Worm (Caenorhabditis elegans) whole organism, L4 larva: Measurements from ENCODE around the gene F54F2.9.

ENCODE experiments used
- D1046.2 ChIP-seq: fragments of 200-800 bp; sonication (Bioruptor generic); IDR thresholded peaks from 2 replicates; pipeline ENCODE4 v1.3.6; 2022; ENCODE audit warnings: missing genetic modification characterization, missing compliant biosample characterization
- F10B5.3 ChIP-seq: sonication (generic microtip); optimal IDR thresholded peaks from 2 replicates; lab custom pipeline; 2016; ENCODE audit warnings: mild to moderate bottlenecking, missing genetic modification characterization, missing compliant biosample characterization
- F37D6.2 ChIP-seq: sonication (generic microtip); optimal IDR thresholded peaks from 2 replicates; lab custom pipeline; 2016; ENCODE audit warnings: mild to moderate bottlenecking, missing genetic modification characterization, missing compliant biosample characterization
- F44E2.7 ChIP-seq: fragments of 200-800 bp; sonication (Bioruptor generic); IDR thresholded peaks from 2 replicates; pipeline ENCODE4 v2.1.2; 2022; ENCODE audit warnings: missing genetic modification characterization, missing compliant biosample characterization
- F49E8.2 ChIP-seq: sonication (generic microtip); optimal IDR thresholded peaks from 2 replicates; lab custom pipeline; 2016; ENCODE audit warnings: missing compliant biosample characterization, mild to moderate bottlenecking, missing genetic modification characterization, borderline replicate concordance
- T20F7.1 ChIP-seq: fragments of 200-800 bp; sonication (Bioruptor generic); optimal IDR thresholded peaks from 2 replicates; lab custom pipeline; 2018; ENCODE audit warnings: mild to moderate bottlenecking, missing genetic modification characterization, missing compliant biosample characterization
- Y105C5A.15 ChIP-seq: fragments of 200-800 bp; sonication (Bioruptor generic); IDR thresholded peaks from 2 replicates; pipeline ENCODE4 v1.3.6; 2022; ENCODE audit warnings: missing genetic modification characterization, missing compliant biosample characterization
- Y48G9A.11 ChIP-seq: fragments of 200-800 bp; sonication (Bioruptor generic); IDR thresholded peaks from 2 replicates; pipeline ENCODE4 v1.3.6; 2022; ENCODE audit warnings: missing genetic modification reagents, missing genetic modification characterization, missing compliant biosample characterization
- ZK337.2 ChIP-seq: fragments of 200-800 bp; sonication (Bioruptor generic); IDR thresholded peaks from 2 replicates; pipeline ENCODE4 v1.3.6; 2022; ENCODE audit warnings: missing genetic modification reagents, missing genetic modification characterization, missing compliant biosample characterization
- ZK546.5 ChIP-seq, 2 experiments: sonication (generic microtip); optimal IDR thresholded peaks; 2 replicates each; lab custom pipeline; 2017; ENCODE audit warnings: missing biosample characterization in 2 of 2, missing genetic modification characterization in 2 of 2
- aha-1 ChIP-seq: fragments of 150-350 bp; peaks from one replicate; lab custom pipeline; 2014; ENCODE audit warnings: missing biosample characterization, missing genetic modification characterization
- ama-1 ChIP-seq: fragments of 150-350 bp; optimal IDR thresholded peaks from 2 replicates; lab custom pipeline; 2014; ENCODE audit warnings: inconsistent platforms, mixed read lengths
- ceh-32 ChIP-seq: sonication (generic microtip); optimal IDR thresholded peaks from 2 replicates; lab custom pipeline; 2016; ENCODE audit warnings: mild to moderate bottlenecking, missing genetic modification characterization, missing compliant biosample characterization; ENCODE audit not compliant: poor library complexity
- ceh-62 ChIP-seq: sonication (generic microtip); optimal IDR thresholded peaks from 2 replicates; lab custom pipeline; 2017; ENCODE audit warnings: missing biosample characterization, missing genetic modification characterization
- ceh-82 ChIP-seq: sonication (generic microtip); optimal IDR thresholded peaks from 2 replicates; lab custom pipeline; 2017; ENCODE audit warnings: missing biosample characterization, missing genetic modification characterization
- cey-2 ChIP-seq: sonication (generic microtip); optimal IDR thresholded peaks from 3 replicates; lab custom pipeline; 2017; ENCODE audit warnings: missing genetic modification characterization, mild to moderate bottlenecking, missing compliant biosample characterization, antibody characterized with exemption, borderline replicate concordance; ENCODE audit not compliant: insufficient read depth
- daf-19 ChIP-seq: fragments of 200-800 bp; sonication (Bioruptor generic); conservative IDR thresholded peaks from 2 replicates; pipeline ENCODE4 v1.3.6; 2022; ENCODE audit warnings: missing genetic modification characterization, missing compliant biosample characterization
- egl-27 ChIP-seq: sonication (generic microtip); optimal IDR thresholded peaks from 3 replicates; lab custom pipeline; 2017; ENCODE audit warnings: missing biosample characterization, missing genetic modification reagents, missing genetic modification characterization
- fkh-10 ChIP-seq: fragments of 150-350 bp; optimal IDR thresholded peaks from 2 replicates; lab custom pipeline; 2014; ENCODE audit warnings: missing biosample characterization, missing genetic modification reagents, missing genetic modification characterization
- gei-8 ChIP-seq: fragments of 200-800 bp; sonication (Bioruptor generic); optimal IDR thresholded peaks from 2 replicates; lab custom pipeline; 2018; ENCODE audit warnings: mild to moderate bottlenecking, missing genetic modification characterization, missing compliant biosample characterization
- hif-1 ChIP-seq, 2 experiments: sonication (generic microtip); optimal IDR thresholded peaks; 2 replicates each; lab custom pipeline; 2016 to 2017; ENCODE audit warnings: missing compliant biosample characterization in 2 of 2, missing genetic modification characterization in 2 of 2, missing genetic modification reagents in 2 of 2, missing genotype in 2 of 2, mild to moderate bottlenecking in 1 of 2
- hmg-1.1 ChIP-seq: fragments of 200-800 bp; sonication (Bioruptor generic); IDR thresholded peaks from 2 replicates; pipeline ENCODE4 v1.3.6; 2022; ENCODE audit warnings: missing genetic modification reagents, missing genetic modification characterization, missing compliant biosample characterization
- lin-1 ChIP-seq: fragments of 200-800 bp; sonication (Bioruptor generic); IDR thresholded peaks from 2 replicates; pipeline ENCODE4 v1.3.6; 2022; ENCODE audit warnings: missing genetic modification reagents, missing genetic modification characterization, missing compliant biosample characterization
- lin-39 ChIP-seq: fragments of 150-350 bp; optimal IDR thresholded peaks from 2 replicates; lab custom pipeline; 2014; ENCODE audit warnings: missing biosample characterization, missing genetic modification reagents, missing genetic modification characterization
- lsy-2 ChIP-seq, 2 experiments: fragments of 150-350 bp in 1 of 2; sonication (generic microtip) in 1 of 2; optimal IDR thresholded peaks; 2 replicates each; lab custom pipeline; 2014 to 2017; ENCODE audit warnings: missing biosample characterization in 2 of 2, missing genetic modification characterization in 2 of 2
- madf-5 ChIP-seq, 2 experiments: fragments of 200-800 bp; sonication (Bioruptor generic); IDR thresholded peaks; 2 replicates each; pipeline ENCODE4 v1.3.6; 2022; ENCODE audit warnings: missing compliant biosample characterization in 2 of 2, missing genetic modification characterization in 2 of 2
- mep-1 ChIP-seq: fragments of 150-350 bp; sonication (generic microtip); optimal IDR thresholded peaks from 3 replicates; lab custom pipeline; 2014; ENCODE audit warnings: missing biosample characterization, missing genetic modification characterization
- mxl-3 ChIP-seq: fragments of 200-800 bp; sonication (Bioruptor generic); optimal IDR thresholded peaks from 2 replicates; lab custom pipeline; 2018; ENCODE audit warnings: mild to moderate bottlenecking, missing genetic modification characterization, missing compliant biosample characterization
- nhr-10 ChIP-seq: fragments of 150-350 bp; optimal IDR thresholded peaks from 2 replicates; lab custom pipeline; 2014; ENCODE audit warnings: missing biosample characterization, missing genetic modification characterization
- nhr-111 ChIP-seq: fragments of 200-800 bp; sonication (Bioruptor generic); optimal IDR thresholded peaks from 2 replicates; lab custom pipeline; 2018; ENCODE audit warnings: mild to moderate bottlenecking, missing genetic modification characterization, missing compliant biosample characterization
- nhr-237 ChIP-seq: sonication (generic microtip); optimal IDR thresholded peaks from 2 replicates; lab custom pipeline; 2017; ENCODE audit warnings: missing biosample characterization, missing genetic modification characterization
- nhr-25 ChIP-seq: sonication (generic microtip); optimal IDR thresholded peaks from 2 replicates; lab custom pipeline; 2017; ENCODE audit warnings: missing genetic modification characterization, mild to moderate bottlenecking, missing compliant biosample characterization, antibody characterized with exemption, moderate library complexity, borderline replicate concordance; ENCODE audit not compliant: insufficient read depth
- nhr-28 ChIP-seq: fragments of 150-350 bp; optimal IDR thresholded peaks from 2 replicates; lab custom pipeline; 2014; ENCODE audit warnings: missing biosample characterization, missing genetic modification characterization
- nhr-42 ChIP-seq: fragments of 200-800 bp; sonication (Bioruptor generic); IDR thresholded peaks from 2 replicates; pipeline ENCODE4 v1.3.6; 2022; ENCODE audit warnings: missing genetic modification characterization, missing compliant biosample characterization
- nhr-48 ChIP-seq: sonication (generic microtip); optimal IDR thresholded peaks from 2 replicates; lab custom pipeline; 2016; ENCODE audit warnings: mild to moderate bottlenecking, missing genetic modification characterization, missing compliant biosample characterization
- php-3 ChIP-seq: fragments of 200-800 bp; sonication (Bioruptor generic); IDR thresholded peaks from 2 replicates; pipeline ENCODE4 v1.3.6; 2022; ENCODE audit warnings: missing genetic modification reagents, missing genetic modification characterization, missing compliant biosample characterization
- rbr-2 ChIP-seq: sonication (generic microtip); optimal IDR thresholded peaks from 2 replicates; lab custom pipeline; 2016; ENCODE audit warnings: missing genotype, missing genetic modification characterization, missing compliant biosample characterization
- set-16 ChIP-seq: fragments of 200-800 bp; sonication (Bioruptor generic); IDR thresholded peaks from 2 replicates; pipeline ENCODE4 v1.3.6; 2022; ENCODE audit warnings: missing genetic modification reagents, missing genetic modification characterization, missing compliant biosample characterization
- snpc-1.2 ChIP-seq: fragments of 200-800 bp; sonication (Bioruptor generic); IDR thresholded peaks from 2 replicates; pipeline ENCODE4 v1.3.6; 2022; ENCODE audit warnings: missing genetic modification reagents, missing genetic modification characterization, missing compliant biosample characterization
- snpc-4 ChIP-seq: fragments of 150-350 bp; optimal IDR thresholded peaks from 2 replicates; lab custom pipeline; 2014; ENCODE audit warnings: missing biosample characterization, missing genetic modification characterization
- tag-97 ChIP-seq: fragments of 200-800 bp; sonication (Bioruptor generic); IDR thresholded peaks from 2 replicates; pipeline ENCODE4 v1.3.6; 2022; ENCODE audit warnings: missing genetic modification characterization, missing compliant biosample characterization
- tra-1 ChIP-seq: fragments of 200-800 bp; sonication (Bioruptor generic); IDR thresholded peaks from 2 replicates; pipeline ENCODE4 v1.3.6; 2022; ENCODE audit warnings: missing genetic modification reagents, missing genetic modification characterization, missing compliant biosample characterization
- unc-62 ChIP-seq, 3 experiments: fragments of 150-350 bp in 1 of 3; sonication (generic microtip); optimal IDR thresholded peaks in 2 of 3; peaks in 1 of 3; 1 replicate in 1 of 3; 2 replicates in 2 of 3; lab custom pipeline; 2014 to 2017; ENCODE audit warnings: missing biosample characterization in 3 of 3, missing genetic modification characterization in 3 of 3, missing genetic modification reagents in 3 of 3, missing genotype in 1 of 3
- vab-7 ChIP-seq: fragments of 200-800 bp; sonication (Bioruptor generic); IDR thresholded peaks from 2 replicates; pipeline ENCODE4 v1.3.6; 2022; ENCODE audit warnings: missing genetic modification reagents, missing genetic modification characterization, missing compliant biosample characterization
- ztf-7 ChIP-seq: fragments of 150-350 bp; optimal IDR thresholded peaks from 2 replicates; lab custom pipeline; 2014; ENCODE audit warnings: missing biosample characterization, missing genetic modification characterization

Gene F54F2.9

DNA sequence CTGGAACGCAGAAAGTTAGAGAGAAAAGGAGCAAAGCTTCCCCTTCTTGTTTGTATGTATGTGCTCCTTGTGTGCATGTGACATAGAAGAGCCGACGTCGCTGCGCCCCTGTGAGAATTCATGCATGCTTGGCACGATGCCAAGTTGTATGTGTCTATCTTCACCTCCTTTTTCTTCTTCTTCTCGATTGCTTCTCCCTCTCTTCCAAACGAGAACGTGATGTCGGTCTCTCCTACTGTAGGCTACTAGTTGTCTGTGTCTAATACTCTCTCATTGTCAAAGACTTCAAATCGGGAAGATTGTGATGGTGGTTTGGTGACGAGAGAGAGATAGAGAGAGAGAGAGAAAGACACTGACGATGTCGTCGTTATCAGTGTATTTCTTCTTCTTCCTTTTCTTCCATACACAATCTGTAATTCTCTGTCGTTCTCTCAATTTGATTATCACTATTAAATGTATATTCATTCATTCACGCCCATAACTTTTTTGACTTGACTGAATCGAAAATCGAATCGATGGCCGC, 29.8 kb downstream of the F54F2.9 start (continued):
- TF ChIP-seq php-3 (GFP tag; lab: Robert Waterston, UW), result peak; percentile 73
- TF ChIP-seq ama-1, result peak; percentile 37
- peak; percentile 93 for TF ChIP-seq mxl-3 (GFP tag; lab: Kevin White, UChicago)
- TF ChIP-seq F37D6.2 (tag; lab: Kevin White, UChicago), result peak; percentile 80
- TF ChIP-seq F10B5.3 (tag; lab: Kevin White, UChicago), result peak; percentile 23
- TF ChIP-seq F49E8.2 (tag; lab: Kevin White, UChicago), result no peak
- TF ChIP-seq gei-8 (GFP tag; lab: Kevin White, UChicago), result peak; percentile 72
- peak; percentile 53 for TF ChIP-seq cey-2 (tag; lab: Kevin White, UChicago)
- 0 out of 2 replicates have a peak, but pooled peaks have one; percentile 41 for TF ChIP-seq ZK337.2 (GFP tag; lab: Robert Waterston, UW)
- TF ChIP-seq nhr-10 (tag; lab: Kevin White, UChicago), result peak; percentile 81
- peak; percentile 72 for TF ChIP-seq T20F7.1 (GFP tag; lab: Kevin White, UChicago)
- TF ChIP-seq aha-1 (tag; lab: Kevin White, UChicago), result peak; percentile 74
- no peak for TF ChIP-seq nhr-111 (GFP tag; lab: Kevin White, UChicago)
- TF ChIP-seq nhr-25 (tag; lab: Kevin White, UChicago), result peak; percentile 8
- no peak for TF ChIP-seq D1046.2 (GFP tag; lab: Robert Waterston, UW)
- no peak for TF ChIP-seq snpc-4 (tag; lab: Kevin White, UChicago)
- TF ChIP-seq snpc-1.2 (GFP tag; lab: Robert Waterston, UW), result no peak
- TF ChIP-seq ZK546.5 (tag; optimal IDR thresholded peaks at IDR 0.05; lab: Kevin White, UChicago), result peak in 1 of 2 experiments; percentile 21
- no peak for TF ChIP-seq ceh-32 (tag; lab: Kevin White, UChicago)
- TF ChIP-seq ztf-7 (tag; lab: Kevin White, UChicago), result peak; percentile 35
- TF ChIP-seq vab-7 (GFP tag; lab: Robert Waterston, UW), result no peak
- peak; percentile 70 for TF ChIP-seq lin-1 (GFP tag; lab: Robert Waterston, UW)
- TF ChIP-seq nhr-42 (GFP tag; lab: Robert Waterston, UW), result no peak
- TF ChIP-seq Y48G9A.11 (GFP tag; lab: Robert Waterston, UW), result no peak

DNA sequence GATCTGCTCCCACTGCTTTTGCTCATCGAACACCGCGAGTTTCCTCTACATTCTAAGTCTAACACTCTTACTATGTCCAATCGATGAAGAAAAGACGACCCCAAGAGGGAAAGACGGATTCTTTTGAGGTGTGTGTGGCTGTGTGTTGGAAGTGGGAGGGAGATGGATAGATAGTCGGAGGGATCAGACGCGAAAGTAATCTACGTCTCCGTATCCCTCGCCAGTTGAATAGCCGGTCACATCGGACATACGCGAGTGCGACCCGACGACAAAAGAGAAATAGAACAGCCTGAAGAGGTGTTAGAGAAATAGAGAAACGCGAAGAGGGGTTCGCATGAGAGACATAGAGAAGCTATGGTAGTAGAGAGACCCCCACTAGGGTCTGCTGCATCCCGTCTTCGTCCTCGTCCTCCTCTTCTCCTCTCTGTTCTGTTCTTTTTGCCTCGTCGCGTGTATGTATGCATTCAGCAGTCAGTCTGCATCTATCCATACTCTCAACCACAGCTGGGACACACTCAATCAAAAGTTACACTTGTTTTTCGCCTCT, 31.4 kb downstream of the F54F2.9 start:
- peak; percentile 53 for TF ChIP-seq lin-39 (tag; lab: Kevin White, UChicago)
- TF ChIP-seq nhr-10 (tag; lab: Kevin White, UChicago), result peak; percentile 60
- TF ChIP-seq daf-19 (GFP tag; lab: Robert Waterston, UW), result peak; percentile 80
- TF ChIP-seq ceh-82, result no peak
- TF ChIP-seq tag-97 (GFP tag; lab: Robert Waterston, UW), result no peak
- TF ChIP-seq F37D6.2 (tag; lab: Kevin White, UChicago), result peak; percentile 93
- TF ChIP-seq Y48G9A.11 (GFP tag; lab: Robert Waterston, UW), result no peak; the same call in 1 of the 2 replicates
- TF ChIP-seq aha-1 (tag; lab: Kevin White, UChicago), result peak; percentile 98
- TF ChIP-seq set-16, result peak; percentile 84
- peak in 1 of 2 experiments; percentile 100 for TF ChIP-seq unc-62 (GFP tag; optimal IDR thresholded peaks at IDR 0.05 in 1 of 2; lab: Kevin White, UChicago)
- no peak for TF ChIP-seq unc-62 (tag; optimal IDR thresholded peaks at IDR 0.05; lab: Kevin White, UChicago)
- no peak for TF ChIP-seq ceh-62 (tag; lab: Kevin White, UChicago)
- TF ChIP-seq ama-1, result no peak
- peak; percentile 58 for TF ChIP-seq nhr-237 (tag; lab: Kevin White, UChicago)
- no peak for TF ChIP-seq madf-5 (GFP tag; IDR thresholded peaks at IDR 0.05; lab: Robert Waterston, UW)
- TF ChIP-seq tra-1, result peak; percentile 91
- peak; percentile 97 for TF ChIP-seq mep-1 (tag; lab: Kevin White, UChicago)
- TF ChIP-seq F49E8.2 (tag; lab: Kevin White, UChicago), result no peak
- TF ChIP-seq F10B5.3 (tag; lab: Kevin White, UChicago), result peak; percentile 81
- TF ChIP-seq php-3 (GFP tag; lab: Robert Waterston, UW), result peak; percentile 46; the same call in 1 of the 2 replicates
- TF ChIP-seq nhr-25 (tag; lab: Kevin White, UChicago), result peak; percentile 95
- peak; percentile 98 for TF ChIP-seq hmg-1.1
- peak; percentile 94 for TF ChIP-seq nhr-28 (tag; lab: Kevin White, UChicago)
- TF ChIP-seq nhr-48 (tag; lab: Kevin White, UChicago), result peak; percentile 96
- TF ChIP-seq T20F7.1 (GFP tag; lab: Kevin White, UChicago), result peak; percentile 77
- TF ChIP-seq hif-1 (tag; optimal IDR thresholded peaks at IDR 0.05; lab: Kevin White, UChicago), result peak; percentile 75 to 88
- TF ChIP-seq fkh-10, result peak; percentile 96
- no peak for TF ChIP-seq F44E2.7 (GFP tag; lab: Robert Waterston, UW)
- peak; percentile 97 for TF ChIP-seq rbr-2
- TF ChIP-seq Y105C5A.15 (GFP tag; lab: Robert Waterston, UW), result no peak
- TF ChIP-seq mxl-3 (GFP tag; lab: Kevin White, UChicago), result peak; percentile 93
- TF ChIP-seq egl-27 (tag; lab: Kevin White, UChicago), result no peak
- TF ChIP-seq lsy-2 (tag; optimal IDR thresholded peaks at IDR 0.05; lab: Kevin White, UChicago), result peak; percentile 91 to 93
